Worm (Caenorhabditis elegans) whole organism, late embryonic: ENCODE data around the gene F58A6.1.

Source experiments
- ama-1 ChIP-seq: fragments of 150-350 bp; optimal IDR thresholded peaks from 2 replicates; lab custom pipeline; 2014
- che-1 ChIP-seq: sonication (generic microtip); optimal IDR thresholded peaks from 2 replicates; lab custom pipeline; 2016; ENCODE audit warnings: mild to moderate bottlenecking, missing genetic modification characterization, missing compliant biosample characterization
- lin-11 ChIP-seq: fragments of 200-800 bp; sonication (Bioruptor generic); optimal IDR thresholded peaks from 2 replicates; lab custom pipeline; 2018; ENCODE audit warnings: mild to moderate bottlenecking, missing genetic modification characterization, missing compliant biosample characterization
- pha-4 ChIP-seq: fragments of 150-350 bp; optimal IDR thresholded peaks from 2 replicates; lab custom pipeline; 2018; ENCODE audit warnings: missing biosample characterization, missing genetic modification reagents, missing genetic modification characterization
- sox-4 ChIP-seq: sonication (generic microtip); optimal IDR thresholded peaks from 2 replicates; lab custom pipeline; 2017; ENCODE audit warnings: mild to moderate bottlenecking, missing genetic modification characterization, inconsistent platforms, missing compliant biosample characterization
- syd-9 ChIP-seq: sonication (generic microtip); optimal IDR thresholded peaks from 2 replicates; lab custom pipeline; 2016; ENCODE audit warnings: mild to moderate bottlenecking, missing genetic modification characterization, moderate library complexity, missing compliant biosample characterization
- unc-55 ChIP-seq: sonication (generic microtip); optimal IDR thresholded peaks from 2 replicates; lab custom pipeline; 2017; ENCODE audit warnings: missing biosample characterization, missing genetic modification reagents, missing genetic modification characterization

- TF ChIP-seq ama-1 (lab: Kevin White, UChicago) (no peak), pha-4 (no peak), syd-9 (tag; lab: Kevin White, UChicago) (no peak), lin-11 (tag; lab: Kevin White, UChicago) (no peak), sox-4 (tag; lab: Kevin White, UChicago) (no peak), unc-55 (no peak), che-1 (tag; lab: Kevin White, UChicago) (no peak)
Measured at ce11 chrII:5177902-5178301, 35.2 kb downstream of the F58A6.1 start, which contains the start of gene C27D6.12.
